Fruit fly (Drosophila melanogaster) whole organism, adult: ENCODE data around the gene mGluR.

Experiments used
- CG11617 ChIP-seq: fragments of 200-800 bp; sonication (Bioruptor generic); optimal IDR thresholded peaks from 2 replicates; lab custom pipeline; 2017; ENCODE audit warnings: mild to moderate bottlenecking, missing biosample characterization, missing genetic modification reagents, missing genetic modification characterization
- CG12768 ChIP-seq: fragments of 200-800 bp; sonication (Bioruptor generic); optimal IDR thresholded peaks from 2 replicates; lab custom pipeline; 2017; ENCODE audit warnings: missing biosample characterization, missing genetic modification characterization, mild to moderate bottlenecking, moderate library complexity, missing genetic modification reagents
- CG14711 ChIP-seq: fragments of 200-800 bp; sonication (Bioruptor generic); optimal IDR thresholded peaks from 2 replicates; lab custom pipeline; 2018; ENCODE audit warnings: missing biosample characterization, mild to moderate bottlenecking, missing genetic modification characterization, moderate library complexity
- CG1620 ChIP-seq: fragments of 200-800 bp; sonication (Bioruptor generic); optimal IDR thresholded peaks from 2 replicates; lab custom pipeline; 2016; ENCODE audit warnings: missing biosample characterization, missing genetic modification characterization
- CG5204 ChIP-seq: fragments of 200-800 bp; sonication (Bioruptor generic); optimal IDR thresholded peaks from 2 replicates; lab custom pipeline; 2016; ENCODE audit warnings: missing biosample characterization, missing genetic modification characterization
- CG7045 ChIP-seq: fragments of 200-800 bp; sonication (Bioruptor generic); optimal IDR thresholded peaks from 2 replicates; lab custom pipeline; 2017; ENCODE audit warnings: missing biosample characterization, mild to moderate bottlenecking, missing genetic modification characterization
- CG7101 ChIP-seq: fragments of 200-800 bp; sonication (Bioruptor generic); optimal IDR thresholded peaks from 2 replicates; lab custom pipeline; 2018; ENCODE audit warnings: missing biosample characterization, mild to moderate bottlenecking, missing genetic modification characterization, moderate library complexity
- Clk ChIP-seq: fragments of 200-800 bp; sonication (Bioruptor generic); optimal IDR thresholded peaks from 2 replicates; lab custom pipeline; 2017; ENCODE audit warnings: missing biosample characterization, missing genetic modification characterization
- Mnt ChIP-seq: fragments of 200-800 bp; sonication (Bioruptor generic); optimal IDR thresholded peaks from 2 replicates; lab custom pipeline; 2016; ENCODE audit warnings: missing biosample characterization, mild to moderate bottlenecking, missing genetic modification characterization
- bab1 ChIP-seq: fragments of 200-800 bp; sonication (Bioruptor generic); optimal IDR thresholded peaks from 3 replicates; lab custom pipeline; 2019; ENCODE audit warnings: missing biosample characterization, mild to moderate bottlenecking, missing genetic modification characterization, moderate library complexity
- cnc ChIP-seq, 2 experiments: fragments of >200 bp; optimal IDR thresholded peaks; 2 replicates each; lab custom pipeline; 2017
- kay ChIP-seq: fragments of 200-800 bp; sonication (Bioruptor generic); peaks from one replicate; lab custom pipeline; 2016; ENCODE audit warnings: missing biosample characterization, missing genetic modification characterization, borderline replicate concordance
- ovo ChIP-seq: fragments of 200-800 bp; sonication (Bioruptor generic); optimal IDR thresholded peaks from 2 replicates; lab custom pipeline; 2016; ENCODE audit warnings: missing biosample characterization, missing genetic modification characterization
- pad ChIP-seq: fragments of 200-800 bp; sonication (Bioruptor generic); optimal IDR thresholded peaks from 3 replicates; lab custom pipeline; 2017; ENCODE audit warnings: missing biosample characterization, missing genetic modification characterization, mild to moderate bottlenecking, moderate library complexity, missing genetic modification reagents
- tj ChIP-seq: fragments of 200-800 bp; sonication (Bioruptor generic); optimal IDR thresholded peaks from 3 replicates; lab custom pipeline; 2017; ENCODE audit warnings: missing biosample characterization, mild to moderate bottlenecking, missing genetic modification characterization, moderate library complexity
- toe ChIP-seq: fragments of 200-800 bp; sonication (Bioruptor generic); optimal IDR thresholded peaks from 2 replicates; lab custom pipeline; 2016; ENCODE audit warnings: missing biosample characterization, missing genetic modification characterization

The mGluR gene

DNA sequence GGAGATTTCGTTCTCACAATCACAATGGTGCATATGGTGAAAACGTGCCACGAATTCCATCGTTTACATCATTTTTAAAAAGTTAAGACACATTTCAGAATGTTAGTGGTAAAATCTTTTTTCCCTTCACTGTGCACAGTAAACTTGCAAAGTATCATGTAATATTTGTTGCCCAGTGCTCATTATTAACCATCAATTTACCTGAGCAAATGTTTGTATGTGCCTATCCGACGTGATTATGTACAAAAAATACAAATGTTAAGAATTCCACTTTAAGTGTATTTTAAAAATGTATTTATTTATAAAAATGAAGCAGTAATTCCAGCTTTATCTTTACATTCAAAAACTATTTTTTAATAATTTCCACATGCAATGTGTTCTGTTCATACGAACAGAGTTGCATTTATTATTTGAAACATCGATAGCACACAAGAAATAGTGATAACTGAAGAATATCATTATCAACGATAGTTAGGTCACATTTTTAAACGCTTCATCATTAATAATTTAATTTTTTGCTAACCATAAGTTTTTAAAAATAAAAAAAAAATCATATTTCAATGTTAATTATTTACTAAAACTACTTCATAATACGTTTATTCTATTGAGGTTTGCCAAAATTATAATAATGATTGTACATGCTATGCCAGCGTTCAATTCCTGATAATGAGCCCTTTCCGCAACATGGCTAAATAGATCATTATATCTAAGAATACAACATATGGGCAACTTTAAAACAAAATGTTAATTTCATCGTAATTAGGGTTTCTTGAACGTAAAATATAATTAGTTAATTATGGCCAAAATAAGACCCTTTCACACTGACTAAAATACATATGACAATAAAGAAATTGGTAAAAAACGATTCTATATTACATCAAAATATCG lies 6.1 kb upstream of the mGluR start, which contains the start of gene eIF4G1:
Gene eIF4G1 (minus strand): TSS at position 405 of the 888 bp plus-strand sequence.
- TF ChIP-seq CG5204 (GFP tag; lab: Kevin White, UChicago) (no peak), toe (GFP tag; lab: Kevin White, UChicago) (no peak), CG1620 (GFP tag; lab: Kevin White, UChicago) (peak; percentile 5), CG7045 (no peak), CG7101 (peak; percentile 9), CG14711 (peak; percentile 11), ovo (GFP tag; lab: Kevin White, UChicago) (no peak), tj (GFP tag; lab: Kevin White, UChicago) (peak; percentile 32), Clk (GFP tag; lab: Kevin White, UChicago) (no peak), kay (peak; percentile 41), Mnt (peak; percentile 9), bab1 (GFP tag; lab: Kevin White, UChicago) (peak; percentile 23)

DNA sequence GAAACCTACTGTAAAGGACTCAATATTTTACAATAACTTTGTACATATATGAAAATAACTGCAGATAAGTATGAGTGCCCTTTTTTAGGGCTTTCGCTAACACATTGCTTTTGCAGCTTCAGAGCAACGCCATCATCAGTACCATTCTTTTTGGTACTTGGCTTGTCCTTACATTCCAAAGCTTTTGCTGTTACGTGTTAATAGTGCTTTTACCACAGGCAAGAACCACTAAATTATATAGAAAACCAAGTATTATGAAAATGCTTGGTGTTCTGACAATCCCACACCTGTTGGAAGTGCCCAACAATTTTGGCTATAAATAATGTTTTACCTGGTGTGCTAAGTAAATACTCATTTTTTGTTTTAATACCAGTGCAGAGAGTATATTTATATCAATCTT lies 500 bp downstream of the mGluR start:
- TF ChIP-seq ovo (GFP tag; lab: Kevin White, UChicago) (no peak), Mnt (no peak), toe (GFP tag; lab: Kevin White, UChicago) (no peak), CG11617 (no peak), CG14711 (no peak), CG12768 (GFP tag; lab: Kevin White, UChicago) (no peak), kay (no peak), CG1620 (GFP tag; lab: Kevin White, UChicago) (no peak)

DNA sequence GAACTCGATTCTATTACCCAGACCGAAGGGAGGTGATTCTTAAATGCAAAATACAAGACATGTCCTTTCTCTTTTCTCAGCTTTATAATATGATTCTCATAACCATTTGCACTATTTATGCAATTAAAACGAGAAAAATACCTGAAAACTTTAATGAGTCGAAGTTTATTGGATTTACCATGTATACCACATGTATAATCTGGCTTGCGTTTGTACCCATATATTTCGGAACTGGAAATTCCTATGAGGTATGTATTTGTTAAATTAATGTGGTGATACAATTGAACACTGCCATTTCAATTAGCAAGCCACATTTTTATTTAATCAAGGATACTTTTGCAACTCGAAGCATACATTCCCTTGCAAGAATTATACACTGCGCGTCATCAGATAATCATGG lies 7.7 kb downstream of the mGluR start:
- TF ChIP-seq Mnt, result no peak
- peak; percentile 35 for TF ChIP-seq kay
- TF ChIP-seq tj (GFP tag; lab: Kevin White, UChicago), result no peak
- no peak for TF ChIP-seq Clk (GFP tag; lab: Kevin White, UChicago)

DNA sequence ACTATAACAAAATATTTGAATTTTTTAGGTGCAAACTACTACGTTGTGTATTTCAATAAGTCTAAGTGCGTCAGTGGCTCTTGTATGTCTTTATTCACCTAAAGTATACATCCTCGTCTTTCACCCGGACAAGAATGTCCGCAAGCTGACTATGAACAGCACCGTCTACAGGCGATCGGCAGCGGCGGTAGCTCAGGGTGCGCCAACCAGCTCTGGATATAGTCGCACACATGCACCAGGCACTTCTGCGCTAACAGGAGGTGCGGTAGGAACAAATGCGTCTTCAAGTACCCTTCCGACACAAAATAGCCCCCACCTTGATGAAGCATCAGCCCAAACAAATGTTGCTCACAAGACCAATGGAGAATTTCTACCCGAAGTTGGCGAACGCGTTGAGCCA lies 9.6 kb downstream of the mGluR start:
- TF ChIP-seq kay (no peak), CG5204 (GFP tag; lab: Kevin White, UChicago) (no peak)

DNA sequence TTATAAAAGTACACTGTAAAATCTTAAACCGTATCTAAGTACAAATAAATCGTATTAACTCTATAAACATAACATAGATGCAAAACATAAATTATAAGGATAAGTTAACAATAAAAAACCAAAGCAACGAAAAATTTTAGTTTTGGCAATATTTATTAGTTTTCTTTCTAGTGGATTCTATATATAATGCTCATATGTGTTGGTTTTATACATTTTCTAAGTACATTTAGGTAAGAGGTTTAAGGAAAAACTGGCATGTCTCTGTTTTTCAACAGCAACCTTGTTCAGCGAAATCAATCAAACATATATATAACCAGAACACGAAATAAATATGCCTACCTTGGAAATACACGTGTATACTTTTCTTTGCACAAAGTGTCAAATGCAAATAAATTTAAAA lies 12.7 kb downstream of the mGluR start:
- TF ChIP-seq Mnt (no peak), CG12768 (GFP tag; lab: Kevin White, UChicago) (no peak)

DNA sequence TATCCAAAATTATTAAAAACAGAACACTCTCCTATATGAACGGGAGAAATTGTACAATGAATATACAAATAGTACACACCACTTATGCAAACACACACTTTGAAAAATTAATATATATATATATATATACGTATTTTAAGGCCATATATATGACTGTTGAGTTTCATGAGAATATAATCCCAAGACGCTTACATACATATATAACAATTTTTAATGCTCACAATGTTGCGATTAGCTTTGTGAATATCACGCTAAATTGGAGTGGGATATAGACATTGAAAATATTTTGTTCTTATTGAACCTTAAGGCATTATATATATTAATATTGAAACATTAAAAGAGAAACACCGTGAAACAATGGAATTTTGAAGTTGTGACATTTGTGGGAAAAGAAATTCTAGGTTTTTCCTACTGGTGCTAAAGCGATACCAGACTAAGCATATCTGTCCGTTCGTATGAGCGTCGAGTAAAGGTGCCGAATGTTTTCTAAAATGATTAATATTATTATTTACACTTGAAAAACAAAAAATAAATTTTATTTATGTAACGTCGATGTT lies 21.6 kb downstream of the mGluR start, which contains the start of gene 4E-T:
Gene 4E-T (minus strand): TSS at position 300 of the 557 bp plus-strand sequence.
- TF ChIP-seq CG1620 (GFP tag; lab: Kevin White, UChicago) (no peak), Clk (GFP tag; lab: Kevin White, UChicago) (no peak), bab1 (GFP tag; lab: Kevin White, UChicago) (peak; percentile 4), kay (peak; percentile 10)

DNA sequence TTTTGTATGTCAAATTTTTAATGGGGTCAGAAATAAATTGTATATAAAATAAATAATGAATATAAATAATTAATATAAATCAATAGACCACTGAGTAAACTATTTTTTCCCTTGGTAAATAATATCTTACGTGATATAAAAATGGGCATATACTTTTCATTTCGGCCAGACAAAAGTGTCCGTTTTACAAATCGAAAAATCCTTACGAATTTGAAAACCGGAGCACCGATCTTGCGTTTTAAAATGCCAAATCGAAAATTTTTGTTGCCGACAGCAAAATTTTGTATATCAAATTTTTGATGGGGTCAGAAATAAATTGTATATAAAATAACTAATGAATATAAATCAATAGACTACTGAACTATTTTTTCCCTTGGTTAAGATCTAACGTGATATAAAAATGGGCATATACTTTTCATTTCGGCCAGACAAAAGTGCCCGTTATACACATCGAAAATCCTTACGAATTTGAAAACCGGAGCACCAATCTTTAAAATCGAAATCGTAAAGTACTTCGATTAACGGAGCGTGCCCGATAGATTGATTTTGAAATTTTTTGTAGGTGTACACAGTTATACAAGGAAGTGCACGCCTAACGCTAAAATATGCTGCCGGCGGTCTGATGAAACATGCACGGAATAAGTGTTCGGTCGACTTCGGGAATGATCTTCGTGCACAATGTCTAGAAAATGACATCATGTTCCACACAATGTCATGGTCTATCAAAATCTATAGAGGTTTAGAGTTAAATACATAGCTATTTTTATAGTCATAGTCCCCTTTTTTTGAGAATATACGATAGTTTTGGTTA lies 22.7 kb downstream of the mGluR start:
- no peak for TF ChIP-seq pad (GFP tag; lab: Kevin White, UChicago)
- TF ChIP-seq toe (GFP tag; lab: Kevin White, UChicago), result no peak
- TF ChIP-seq cnc (optimal IDR thresholded peaks at IDR 0.05; lab: Kevin White, UChicago), result no peak
- peak; percentile 10 for TF ChIP-seq CG5204 (GFP tag; lab: Kevin White, UChicago)
- TF ChIP-seq CG11617, result no peak
- no peak for TF ChIP-seq CG14711
- no peak for TF ChIP-seq ovo (GFP tag; lab: Kevin White, UChicago)
- peak; percentile 92 for TF ChIP-seq kay
- TF ChIP-seq CG7101, result peak; percentile 21
- no peak for TF ChIP-seq CG12768 (GFP tag; lab: Kevin White, UChicago)

DNA sequence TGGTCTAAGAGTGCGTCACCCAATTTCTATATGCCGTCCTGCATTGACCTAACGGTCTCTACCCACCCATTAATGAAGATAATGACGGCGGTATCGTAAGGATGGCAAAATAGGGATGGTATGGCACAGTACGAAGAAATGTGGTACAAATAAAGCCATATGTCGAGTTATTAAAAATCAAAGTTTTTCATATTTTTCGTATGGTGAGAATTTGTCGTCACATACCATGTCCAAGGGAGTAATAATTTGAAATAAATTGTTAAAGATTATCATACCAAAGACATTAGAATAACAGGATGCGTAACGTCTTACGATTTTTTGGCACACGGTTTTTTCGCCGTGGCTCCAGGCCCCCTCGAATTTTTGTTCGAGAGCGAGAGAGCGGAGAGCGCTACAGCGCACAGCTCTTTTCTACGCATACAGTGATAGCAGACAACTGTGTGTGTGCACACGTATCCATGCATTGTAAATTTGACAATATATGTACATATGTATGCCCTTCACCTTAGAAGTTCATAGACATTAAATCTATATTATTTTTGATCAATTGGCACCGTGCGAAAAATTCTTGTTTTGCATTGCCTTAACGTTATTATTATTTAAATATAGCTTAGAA lies 23.4 kb downstream of the mGluR start:
- TF ChIP-seq bab1 (GFP tag; lab: Kevin White, UChicago) (peak; percentile 8), CG7101 (no peak), pad (GFP tag; lab: Kevin White, UChicago) (no peak), kay (peak; percentile 26), Mnt (no peak)
